Fruit fly (Drosophila melanogaster) whole organism, embryonic: ENCODE results near the gene Lim3.

Experiments used
- Adf1 ChIP-seq: fragments of 200-800 bp; sonication (Bioruptor generic); IDR thresholded peaks from 2 replicates; pipeline ENCODE4 v1.3.6; 2022; ENCODE audit warnings: missing biosample characterization, missing genetic modification characterization
- CG1024 ChIP-seq: fragments of 200-800 bp; sonication (Bioruptor generic); IDR thresholded peaks from 2 replicates; pipeline ENCODE4 v1.3.6; 2022; ENCODE audit warnings: missing biosample characterization, missing genetic modification characterization
- CG10979 ChIP-seq: fragments of 200-800 bp; sonication (Bioruptor generic); optimal IDR thresholded peaks from 2 replicates; lab custom pipeline; 2018; ENCODE audit warnings: missing biosample characterization, mild to moderate bottlenecking, missing genetic modification characterization, moderate library complexity
- CG11247 ChIP-seq: fragments of 200-800 bp; sonication (Bioruptor generic); IDR thresholded peaks from 2 replicates; pipeline ENCODE4 v1.3.6; 2022; ENCODE audit warnings: missing biosample characterization, missing genetic modification characterization
- CG11504 ChIP-seq: fragments of 200-800 bp; sonication (Bioruptor generic); optimal IDR thresholded peaks from 3 replicates; lab custom pipeline; 2019; ENCODE audit warnings: missing biosample characterization, mild to moderate bottlenecking, missing genetic modification characterization, moderate library complexity
- CG12104 ChIP-seq: fragments of 200-800 bp; sonication (Bioruptor generic); optimal IDR thresholded peaks from 3 replicates; lab custom pipeline; 2016; ENCODE audit warnings: missing biosample characterization, missing genetic modification characterization
- CG1233 ChIP-seq: fragments of 200-800 bp; sonication (Bioruptor generic); optimal IDR thresholded peaks from 4 replicates; lab custom pipeline; 2018; ENCODE audit warnings: missing biosample characterization, mild to moderate bottlenecking, missing genetic modification characterization
- CG15696 ChIP-seq: fragments of 200-800 bp; sonication (Bioruptor generic); optimal IDR thresholded peaks from 2 replicates; lab custom pipeline; 2019; ENCODE audit warnings: missing biosample characterization, mild to moderate bottlenecking, missing genetic modification characterization, moderate library complexity
- CG1602 ChIP-seq: fragments of 200-800 bp; sonication (Bioruptor generic); optimal IDR thresholded peaks from 3 replicates; lab custom pipeline; 2016; ENCODE audit warnings: missing biosample characterization, missing genetic modification characterization
- CG30403 ChIP-seq: fragments of 200-800 bp; sonication (Bioruptor generic); optimal IDR thresholded peaks from 3 replicates; lab custom pipeline; 2016; ENCODE audit warnings: missing biosample characterization, missing genetic modification characterization
- CG3995 ChIP-seq: fragments of 200-800 bp; sonication (Bioruptor generic); optimal IDR thresholded peaks from 3 replicates; lab custom pipeline; 2016; ENCODE audit warnings: missing biosample characterization, missing genetic modification characterization
- CG4328 ChIP-seq: fragments of 200-800 bp; sonication (Bioruptor generic); optimal IDR thresholded peaks from 3 replicates; lab custom pipeline; 2017; ENCODE audit warnings: missing biosample characterization, missing genetic modification reagents, missing genetic modification characterization
- CG4360 ChIP-seq: fragments of 200-800 bp; sonication (Bioruptor generic); IDR thresholded peaks from 2 replicates; pipeline ENCODE4 v1.3.6; 2022; ENCODE audit warnings: missing biosample characterization, missing genetic modification characterization
- CG5953 ChIP-seq: fragments of 200-800 bp; sonication (Bioruptor generic); IDR thresholded peaks from 2 replicates; pipeline ENCODE4 v1.3.6; 2022; ENCODE audit warnings: missing biosample characterization, missing genetic modification characterization
- CG6765 ChIP-seq: fragments of 200-800 bp; sonication (Bioruptor generic); optimal IDR thresholded peaks from 3 replicates; lab custom pipeline; 2017; ENCODE audit warnings: missing biosample characterization, mild to moderate bottlenecking, missing genetic modification characterization
- CG7839 ChIP-seq: fragments of 200-800 bp; sonication (Bioruptor generic); optimal IDR thresholded peaks from 3 replicates; lab custom pipeline; 2018; ENCODE audit warnings: missing biosample characterization, mild to moderate bottlenecking, missing genetic modification characterization, moderate library complexity
- CG8359 ChIP-seq: fragments of 200-800 bp; sonication (Bioruptor generic); optimal IDR thresholded peaks from 2 replicates; lab custom pipeline; 2017; ENCODE audit warnings: missing biosample characterization, mild to moderate bottlenecking, missing genetic modification characterization, borderline replicate concordance
- CG8478 ChIP-seq: fragments of >200 bp; optimal IDR thresholded peaks from 2 replicates; lab custom pipeline; 2018
- CG8765 ChIP-seq: fragments of 200-800 bp; sonication (Bioruptor generic); IDR thresholded peaks from 2 replicates; pipeline ENCODE4 v1.3.6; 2022; ENCODE audit warnings: missing biosample characterization, missing genetic modification characterization
- Dad ChIP-seq: fragments of 200-800 bp; sonication (Bioruptor generic); optimal IDR thresholded peaks from 3 replicates; lab custom pipeline; 2016; ENCODE audit warnings: missing biosample characterization, missing genetic modification characterization
- Dbx ChIP-seq: fragments of 200-800 bp; sonication (Bioruptor generic); IDR thresholded peaks from 3 replicates; pipeline ENCODE4 v1.3.6; 2022; ENCODE audit warnings: missing biosample characterization, missing genetic modification characterization
- Dll ChIP-seq: fragments of 200-800 bp; sonication (Bioruptor generic); IDR thresholded peaks from 4 replicates; pipeline ENCODE4 v1.3.6; 2022; ENCODE audit warnings: missing biosample characterization, missing genetic modification characterization; ENCODE audit not compliant: partially characterized antibody
- Drgx ChIP-seq: fragments of 200-800 bp; sonication (Bioruptor generic); IDR thresholded peaks from 2 replicates; pipeline ENCODE4 v1.3.6; 2022; ENCODE audit warnings: missing biosample characterization, missing genetic modification characterization
- E2f1 ChIP-seq: fragments of 200-800 bp; sonication (Bioruptor generic); IDR thresholded peaks from 2 replicates; pipeline ENCODE4 v1.3.6; 2022; ENCODE audit warnings: missing biosample characterization, missing genetic modification characterization
- ERR ChIP-seq: fragments of 200-800 bp; sonication (Bioruptor generic); optimal IDR thresholded peaks from 2 replicates; lab custom pipeline; 2016; ENCODE audit warnings: missing biosample characterization, missing genetic modification characterization
- Ets97D ChIP-seq: fragments of 200-800 bp; sonication (Bioruptor generic); optimal IDR thresholded peaks from 3 replicates; lab custom pipeline; 2016; ENCODE audit warnings: missing biosample characterization, missing genetic modification characterization
- HLH3B ChIP-seq: fragments of 200-800 bp; sonication (Bioruptor generic); IDR thresholded peaks from 2 replicates; pipeline ENCODE4 v1.3.6; 2022; ENCODE audit warnings: missing biosample characterization, missing genetic modification characterization
- Lpt ChIP-seq: fragments of >200 bp; optimal IDR thresholded peaks from 2 replicates; lab custom pipeline; 2018; ENCODE audit warnings: missing biosample characterization, missing genetic modification characterization
- Opbp ChIP-seq: fragments of 200-800 bp; sonication (Bioruptor generic); IDR thresholded peaks from 3 replicates; pipeline ENCODE4 v1.3.6; 2022; ENCODE audit warnings: missing biosample characterization, missing genetic modification characterization; ENCODE audit not compliant: partially characterized antibody
- Six4 ChIP-seq: fragments of 200-800 bp; sonication (Bioruptor generic); optimal IDR thresholded peaks from 2 replicates; lab custom pipeline; 2016; ENCODE audit warnings: missing biosample characterization, missing genetic modification characterization
- Xbp1 ChIP-seq: fragments of 200-800 bp; sonication (Bioruptor generic); optimal IDR thresholded peaks from 3 replicates; lab custom pipeline; 2016; ENCODE audit warnings: missing biosample characterization, mild to moderate bottlenecking, missing genetic modification characterization
- Xrp1 ChIP-seq: fragments of 200-800 bp; sonication (Bioruptor generic); IDR thresholded peaks from 2 replicates; pipeline ENCODE4 v1.3.6; 2022; ENCODE audit warnings: missing biosample characterization, missing genetic modification characterization
- bowl ChIP-seq: fragments of 200-800 bp; sonication (Bioruptor generic); IDR thresholded peaks from 2 replicates; pipeline ENCODE4 v1.3.6; 2022; ENCODE audit warnings: missing biosample characterization, missing genetic modification characterization
- chif ChIP-seq, 2 experiments: fragments of 200-800 bp; sonication (Bioruptor generic); optimal IDR thresholded peaks; 3 replicates each; lab custom pipeline; 2016; ENCODE audit warnings: missing biosample characterization in 2 of 2, missing genetic modification characterization in 2 of 2
- dpn ChIP-seq, 2 experiments: fragments of 200-800 bp; sonication (Bioruptor generic); optimal IDR thresholded peaks; 3 replicates each; lab custom pipeline; 2016; ENCODE audit warnings: missing biosample characterization in 2 of 2, missing genetic modification characterization in 2 of 2
- dysf ChIP-seq: fragments of 200-800 bp; sonication (Bioruptor generic); IDR thresholded peaks from 3 replicates; pipeline ENCODE4 v1.3.6; 2022; ENCODE audit warnings: missing biosample characterization, missing genetic modification characterization
- esg ChIP-seq: fragments of 200-800 bp; sonication (Bioruptor generic); conservative IDR thresholded peaks from 2 replicates; pipeline ENCODE4 v1.3.6; 2022; ENCODE audit warnings: missing biosample characterization, missing genetic modification characterization
- ewg ChIP-seq: fragments of 200-800 bp; sonication (Bioruptor generic); optimal IDR thresholded peaks from 3 replicates; lab custom pipeline; 2017; ENCODE audit warnings: mild to moderate bottlenecking, missing biosample characterization, missing genetic modification reagents, missing genetic modification characterization
- exex ChIP-seq: fragments of 200-800 bp; sonication (Bioruptor generic); optimal IDR thresholded peaks from 4 replicates; lab custom pipeline; 2018; ENCODE audit warnings: missing biosample characterization, mild to moderate bottlenecking, missing genetic modification characterization, moderate library complexity
- eyg ChIP-seq: fragments of 200-800 bp; sonication (Bioruptor generic); optimal IDR thresholded peaks from 3 replicates; lab custom pipeline; 2016; ENCODE audit warnings: missing biosample characterization, missing genetic modification characterization
- fu2 ChIP-seq: fragments of 200-800 bp; sonication (Bioruptor generic); optimal IDR thresholded peaks from 2 replicates; lab custom pipeline; 2016; ENCODE audit warnings: missing biosample characterization, missing genetic modification characterization
- gcm ChIP-seq: fragments of 200-800 bp; sonication (Bioruptor generic); optimal IDR thresholded peaks from 2 replicates; lab custom pipeline; 2019; ENCODE audit warnings: missing biosample characterization, mild to moderate bottlenecking, missing genetic modification characterization, moderate library complexity
- kah ChIP-seq: fragments of 200-800 bp; sonication (Bioruptor generic); optimal IDR thresholded peaks from 2 replicates; lab custom pipeline; 2018; ENCODE audit warnings: missing biosample characterization, mild to moderate bottlenecking, missing genetic modification characterization
- nom ChIP-seq: fragments of 200-800 bp; sonication (Bioruptor generic); optimal IDR thresholded peaks from 2 replicates; lab custom pipeline; 2017; ENCODE audit warnings: missing biosample characterization, missing genetic modification characterization, mild to moderate bottlenecking, moderate library complexity, missing genetic modification reagents
- pita ChIP-seq: fragments of 200-800 bp; sonication (Bioruptor generic); optimal IDR thresholded peaks from 2 replicates; lab custom pipeline; 2017; ENCODE audit warnings: missing biosample characterization, mild to moderate bottlenecking, missing genetic modification characterization
- sens ChIP-seq: fragments of 200-800 bp; sonication (Bioruptor generic); peaks from one replicate; lab custom pipeline; 2016; ENCODE audit warnings: missing biosample characterization, missing genetic modification characterization
- sens-2 ChIP-seq: fragments of 200-800 bp; sonication (Bioruptor generic); IDR thresholded peaks from 2 replicates; pipeline ENCODE4 v1.3.6; 2022; ENCODE audit warnings: missing biosample characterization, missing genetic modification characterization
- slp2 ChIP-seq: fragments of 200-800 bp; sonication (Bioruptor generic); optimal IDR thresholded peaks from 2 replicates; lab custom pipeline; 2016; ENCODE audit warnings: missing biosample characterization, missing genetic modification characterization
- tx ChIP-seq: fragments of 200-800 bp; sonication (Bioruptor generic); optimal IDR thresholded peaks from 2 replicates; lab custom pipeline; 2016; ENCODE audit warnings: missing biosample characterization, missing genetic modification characterization
- unc-4 ChIP-seq: fragments of 200-800 bp; sonication (Bioruptor generic); IDR thresholded peaks from 2 replicates; pipeline ENCODE4 v1.3.6; 2022; ENCODE audit warnings: missing biosample characterization, missing genetic modification characterization; ENCODE audit not compliant: partially characterized antibody
- vvl ChIP-seq: fragments of 200-800 bp; sonication (Bioruptor generic); IDR thresholded peaks from 2 replicates; pipeline ENCODE4 v1.3.6; 2022; ENCODE audit warnings: missing biosample characterization, missing genetic modification characterization
- z ChIP-seq: fragments of 200-800 bp; sonication (Bioruptor generic); IDR thresholded peaks from 3 replicates; pipeline ENCODE4 v1.3.6; 2022; ENCODE audit warnings: missing biosample characterization, missing genetic modification characterization
- zf30C ChIP-seq: fragments of 200-800 bp; sonication (Bioruptor generic); optimal IDR thresholded peaks from 3 replicates; lab custom pipeline; 2018; ENCODE audit warnings: missing biosample characterization, mild to moderate bottlenecking, missing genetic modification characterization

Gene Lim3

dm6 chr2L:19120984-19121383, 12.8 kb upstream of the Lim3 start (continued):
- peak; percentile 29 for TF ChIP-seq CG10979 (tag; lab: Kevin White, UChicago)
- peak; percentile 37; the same call in 1 of the 2 replicates for TF ChIP-seq vvl
- no peak for TF ChIP-seq CG4328 (GFP tag; lab: Kevin White, UChicago)
- no peak for TF ChIP-seq CG8478 (lab: Kevin White, UChicago)
- TF ChIP-seq Six4 (GFP tag; lab: Kevin White, UChicago), result peak; percentile 0
- no peak for TF ChIP-seq bowl (GFP tag; lab: Robert Waterston, UW)
- peak; percentile 24 for TF ChIP-seq Drgx (GFP tag; lab: Robert Waterston, UW)
- no peak for TF ChIP-seq ERR (GFP tag; lab: Kevin White, UChicago)
- TF ChIP-seq CG4360, result no peak
- TF ChIP-seq kah (GFP tag; lab: Kevin White, UChicago), result no peak
- TF ChIP-seq CG11247 (GFP tag; lab: Robert Waterston, UW), result 0 out of 2 replicates have a peak, but pooled peaks have one; percentile 14
- TF ChIP-seq dysf (GFP tag; lab: Robert Waterston, UW), result no peak; the same call in 1 of the 3 replicates
- no peak for TF ChIP-seq Dll (GFP tag; lab: Robert Waterston, UW)
- no peak for TF ChIP-seq unc-4 (GFP tag; lab: Robert Waterston, UW)
- peak; percentile 22 for TF ChIP-seq eyg (GFP tag; lab: Kevin White, UChicago)
- no peak for TF ChIP-seq fu2 (GFP tag; lab: Kevin White, UChicago)
- no peak for TF ChIP-seq Ets97D (GFP tag; lab: Kevin White, UChicago)
- TF ChIP-seq sens-2 (GFP tag; lab: Robert Waterston, UW), result no peak
- TF ChIP-seq CG8359 (GFP tag; lab: Kevin White, UChicago), result no peak
- TF ChIP-seq Adf1 (GFP tag; lab: Robert Waterston, UW), result no peak
- no peak for TF ChIP-seq pita (GFP tag; lab: Kevin White, UChicago)
- TF ChIP-seq CG12104 (GFP tag; lab: Kevin White, UChicago), result no peak
- TF ChIP-seq CG15696 (tag; lab: Kevin White, UChicago), result no peak
- TF ChIP-seq E2f1 (GFP tag; lab: Robert Waterston, UW), result no peak
- peak; percentile 63 for TF ChIP-seq CG11504 (tag; lab: Kevin White, UChicago)
- TF ChIP-seq Xrp1 (GFP tag; lab: Robert Waterston, UW), result peak; percentile 22; the same call in 1 of the 2 replicates
- TF ChIP-seq dpn (GFP tag; optimal IDR thresholded peaks at IDR 0.05; lab: Kevin White, UChicago), result no peak
- TF ChIP-seq tx (GFP tag; lab: Kevin White, UChicago), result no peak
- peak; percentile 28 for TF ChIP-seq CG1233 (GFP tag; lab: Kevin White, UChicago)
- TF ChIP-seq CG7839 (tag; lab: Kevin White, UChicago), result peak; percentile 51
- no peak for TF ChIP-seq CG1024 (GFP tag; lab: Robert Waterston, UW)
- TF ChIP-seq CG8765 (GFP tag; lab: Robert Waterston, UW), result no peak
- TF ChIP-seq Dad (GFP tag; lab: Kevin White, UChicago), result peak; percentile 17
- no peak for TF ChIP-seq CG5953 (GFP tag; lab: Robert Waterston, UW)
- peak; percentile 61 for TF ChIP-seq CG30403
- no peak for TF ChIP-seq z
- TF ChIP-seq zf30C (GFP tag; lab: Kevin White, UChicago), result no peak
- peak; percentile 40; the same call in 1 of the 2 replicates for TF ChIP-seq esg
- TF ChIP-seq Dbx (GFP tag; lab: Robert Waterston, UW), result no peak
- TF ChIP-seq ewg (GFP tag; lab: Kevin White, UChicago), result no peak
- TF ChIP-seq slp2 (GFP tag; lab: Kevin White, UChicago), result peak; percentile 46
- no peak for TF ChIP-seq gcm
- no peak for TF ChIP-seq CG3995
- peak; percentile 89 for TF ChIP-seq sens (GFP tag; lab: Kevin White, UChicago)
- no peak for TF ChIP-seq HLH3B (GFP tag; lab: Robert Waterston, UW)
- no peak for TF ChIP-seq Opbp
- TF ChIP-seq Lpt (GFP tag; lab: Kevin White, UChicago), result no peak
- no peak for TF ChIP-seq exex
- TF ChIP-seq chif (GFP tag; optimal IDR thresholded peaks at IDR 0.05; lab: Kevin White, UChicago), result peak in 1 of 2 experiments; percentile 12
- peak; percentile 51 for TF ChIP-seq CG1602 (GFP tag; lab: Kevin White, UChicago)
- no peak for TF ChIP-seq CG6765 (GFP tag; lab: Kevin White, UChicago)
- TF ChIP-seq Xbp1, result peak; percentile 58
- no peak for TF ChIP-seq nom (GFP tag; lab: Kevin White, UChicago)
